Worm (Caenorhabditis elegans): ENCODE data around the gene Y37H2A.12.

Gene Y37H2A.12

DNA sequence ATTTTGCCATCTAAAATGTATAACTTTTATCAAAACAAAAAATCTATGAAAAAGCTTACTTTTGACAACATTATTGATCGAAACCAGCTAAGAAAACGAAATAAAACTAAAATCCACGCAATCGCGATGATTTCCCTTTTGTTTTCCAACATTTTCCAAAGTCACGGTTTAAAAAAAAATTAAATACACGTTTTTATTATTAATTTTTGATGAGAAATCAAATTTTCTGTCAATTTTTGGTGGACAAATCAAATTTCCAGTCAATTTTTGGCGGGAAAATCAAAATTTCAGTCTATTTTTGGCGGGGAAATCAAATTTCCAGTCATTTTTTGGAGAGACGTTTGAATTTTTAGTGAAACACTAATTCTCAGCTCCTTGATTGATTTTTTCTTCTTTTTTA is 33.8 kb upstream of the Y37H2A.12 start, which contains the start of gene C14A6.5:
C14A6.5 (minus strand) TSS at position 101 of the 400 bp plus-strand sequence.
- no peak for TF ChIP-seq efl-1 (GFP tag; optimal IDR thresholded peaks at IDR 0.05)
- TF ChIP-seq lin-35 (GFP tag; optimal IDR thresholded peaks at IDR 0.05), result no peak
- TF ChIP-seq lag-1 (GFP tag; IDR thresholded peaks at IDR 0.05), result no peak
- TF ChIP-seq somi-1 (GFP tag; optimal IDR thresholded peaks at IDR 0.05), result no peak
- TF ChIP-seq Y79H2A.3 (GFP tag; conservative IDR thresholded peaks at IDR 0.05), result no peak
- no peak for TF ChIP-seq attf-5 (GFP tag; optimal IDR thresholded peaks at IDR 0.05)
- no peak for TF ChIP-seq madf-3 (GFP tag; IDR thresholded peaks at IDR 0.05)
- no peak for TF ChIP-seq Y95B8A.8 (GFP tag; IDR thresholded peaks at IDR 0.05)
- TF ChIP-seq dpl-1 (GFP tag; optimal IDR thresholded peaks at IDR 0.05), result no peak
- no peak for TF ChIP-seq ceh-58 (GFP tag; IDR thresholded peaks at IDR 0.05)
- no peak for TF ChIP-seq attf-3 (GFP tag; conservative IDR thresholded peaks at IDR 0.05)
- TF ChIP-seq gei-17 (GFP tag; optimal IDR thresholded peaks at IDR 0.05), result no peak

DNA sequence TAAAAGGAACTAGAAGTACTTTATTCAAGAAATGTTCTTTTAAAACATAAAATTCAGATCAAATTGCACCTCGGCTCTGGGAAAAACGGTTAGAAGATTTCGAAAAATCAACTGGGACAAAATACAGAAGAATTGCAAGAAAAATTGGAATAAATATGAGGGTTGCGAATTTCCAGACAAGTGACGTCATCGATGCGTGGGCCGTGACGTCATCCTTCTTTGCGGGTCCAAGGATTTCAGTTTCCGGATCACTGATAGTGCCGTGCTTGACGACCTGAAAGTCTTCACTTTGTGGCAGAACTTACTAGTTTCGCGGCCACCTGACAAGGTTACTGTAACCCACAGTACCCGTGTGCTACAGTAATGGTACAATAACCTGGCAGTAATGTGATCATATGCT is 32.5 kb upstream of the Y37H2A.12 start:
- TF ChIP-seq B0035.1 (tag; optimal IDR thresholded peaks at IDR 0.05), result no peak
- no peak for TF ChIP-seq Y56A3A.18 (GFP tag; IDR thresholded peaks at IDR 0.05)
- no peak for TF ChIP-seq cebp-1 (GFP tag; IDR thresholded peaks at IDR 0.05)
- TF ChIP-seq cebp-1 (tag; optimal IDR thresholded peaks at IDR 0.05), result no peak
- no peak for TF ChIP-seq ekl-4 (GFP tag; IDR thresholded peaks at IDR 0.05)
- no peak for TF ChIP-seq hrde-1 (tag; optimal IDR thresholded peaks at IDR 0.05; ENCODE audit: borderline replicate concordance)
- TF ChIP-seq ama-1 (optimal IDR thresholded peaks at IDR 0.05), result no peak
- TF ChIP-seq ama-1 (GFP tag; optimal IDR thresholded peaks at IDR 0.05), result no peak
- no peak for TF ChIP-seq dpff-1 (tag; optimal IDR thresholded peaks at IDR 0.05)
- no peak for TF ChIP-seq pha-4 (tag; optimal IDR thresholded peaks at IDR 0.05)
- TF ChIP-seq madf-3 (GFP tag; IDR thresholded peaks at IDR 0.05), result no peak
- no peak for TF ChIP-seq madf-6 (GFP tag; IDR thresholded peaks at IDR 0.05)
- no peak for TF ChIP-seq nhr-120 (GFP tag; IDR thresholded peaks at IDR 0.05)
- TF ChIP-seq madf-10 (tag; optimal IDR thresholded peaks at IDR 0.05), result no peak
- TF ChIP-seq snpc-4 (GFP tag; optimal IDR thresholded peaks at IDR 0.05), result no peak
- TF ChIP-seq snpc-4 (tag; optimal IDR thresholded peaks at IDR 0.05), result no peak
- TF ChIP-seq ztf-28 (GFP tag; IDR thresholded peaks at IDR 0.05), result no peak
- no peak for TF ChIP-seq B0336.3 (GFP tag; IDR thresholded peaks at IDR 0.05)

- TF ChIP-seq aptf-2 (GFP tag; conservative IDR thresholded peaks at IDR 0.05), result no peak
- TF ChIP-seq ceh-27 (GFP tag; optimal IDR thresholded peaks at IDR 0.05), result no peak
- TF ChIP-seq ztf-3 (GFP tag; optimal IDR thresholded peaks at IDR 0.05), result no peak
- no peak for TF ChIP-seq Y56A3A.18 (GFP tag; IDR thresholded peaks at IDR 0.05)
- no peak for TF ChIP-seq sdz-38 (tag; optimal IDR thresholded peaks at IDR 0.05)
- TF ChIP-seq mcd-1 (GFP tag; IDR thresholded peaks at IDR 0.05), result no peak
- no peak for TF ChIP-seq nhr-27 (tag; optimal IDR thresholded peaks at IDR 0.05)
- no peak for TF ChIP-seq dox-1 (GFP tag; IDR thresholded peaks at IDR 0.05)
- no peak for TF ChIP-seq F10E7.11 (tag; optimal IDR thresholded peaks at IDR 0.05)
Measured at ce11 chrV:18162568-18162967, 31.6 kb upstream of the Y37H2A.12 start, which contains the start of gene C14A6.12. Gene C14A6.12 (minus strand): TSS chrV:18162668.

DNA sequence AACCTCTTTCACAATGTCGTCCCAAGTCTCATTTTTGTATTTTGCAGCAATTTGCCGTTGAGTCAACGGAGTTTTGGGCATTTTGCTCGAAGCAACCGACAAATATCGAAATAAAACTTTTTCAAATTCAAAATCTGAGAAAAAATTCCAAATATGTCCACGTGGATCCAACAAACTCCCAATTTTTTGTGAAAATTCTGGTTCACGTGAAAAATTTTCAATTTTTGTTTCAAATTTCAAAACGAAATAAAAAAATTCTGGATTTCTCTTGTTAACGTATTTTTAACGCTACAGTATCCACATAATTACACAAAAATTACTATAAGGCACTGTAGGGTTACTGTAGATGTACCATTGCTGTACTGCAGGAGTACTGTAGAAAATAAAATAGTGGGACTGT is 30.3 kb upstream of the Y37H2A.12 start, which contains the start of gene C14A6.13:
C14A6.13 (minus strand) TSS at position 101 of the 400 bp plus-strand sequence.
- TF ChIP-seq nhr-120 (GFP tag; IDR thresholded peaks at IDR 0.05) (no peak), akir-1 (GFP tag; optimal IDR thresholded peaks at IDR 0.05) (no peak), snpc-4 (GFP tag; optimal IDR thresholded peaks at IDR 0.05) (no peak), snpc-4 (tag; optimal IDR thresholded peaks at IDR 0.05) (no peak), ekl-4 (GFP tag; IDR thresholded peaks at IDR 0.05) (no peak), hlh-12 (tag; optimal IDR thresholded peaks at IDR 0.05) (no peak), hmg-20 (GFP tag; IDR thresholded peaks at IDR 0.05) (no peak), let-607 (tag; optimal IDR thresholded peaks at IDR 0.05) (no peak), madf-8 (GFP tag; conservative IDR thresholded peaks at IDR 0.05) (no peak), ama-1 (optimal IDR thresholded peaks at IDR 0.05) (no peak), ama-1 (GFP tag; optimal IDR thresholded peaks at IDR 0.05) (no peak), gei-17 (GFP tag; optimal IDR thresholded peaks at IDR 0.05) (no peak)
